Worm (Caenorhabditis elegans) whole organism, L2 larva: ENCODE measurements around the gene B0284.3.
"Not testable (repeated sequence)": the region's sequence is repeated elsewhere in the genome, so short reads cannot be mapped to it uniquely, and the experiment has no call there.

Experiments used
- C34F6.9 ChIP-seq: fragments of 150-350 bp; optimal IDR thresholded peaks from 2 replicates; lab custom pipeline; 2014; ENCODE audit warnings: missing biosample characterization, missing genetic modification characterization
- R02D3.7 ChIP-seq: fragments of 150-350 bp; optimal IDR thresholded peaks from 2 replicates; lab custom pipeline; 2014; ENCODE audit warnings: missing biosample characterization, missing genetic modification characterization
- Y55F3AM.14 ChIP-seq: fragments of 200-800 bp; sonication (Bioruptor generic); optimal IDR thresholded peaks from 2 replicates; lab custom pipeline; 2018; ENCODE audit warnings: mild to moderate bottlenecking, missing genetic modification characterization, missing compliant biosample characterization
- ZK546.5 ChIP-seq: sonication (generic microtip); optimal IDR thresholded peaks from 2 replicates; lab custom pipeline; 2017; ENCODE audit warnings: missing biosample characterization, missing genetic modification characterization
- alr-1 ChIP-seq: fragments of 150-350 bp; optimal IDR thresholded peaks from 2 replicates; lab custom pipeline; 2014; ENCODE audit warnings: missing biosample characterization, missing genetic modification characterization
- aly-2 ChIP-seq: fragments of 150-350 bp; optimal IDR thresholded peaks from 2 replicates; lab custom pipeline; 2014; ENCODE audit warnings: missing biosample characterization, missing genetic modification characterization
- blmp-1 ChIP-seq: sonication (generic microtip); optimal IDR thresholded peaks from 2 replicates; lab custom pipeline; 2017; ENCODE audit warnings: missing genetic modification characterization, mild to moderate bottlenecking, missing compliant biosample characterization, antibody characterized with exemption, moderate library complexity; ENCODE audit not compliant: insufficient read depth
- ceh-16 ChIP-seq: fragments of 150-350 bp; optimal IDR thresholded peaks from 2 replicates; lab custom pipeline; 2014; ENCODE audit warnings: missing biosample characterization, missing genetic modification characterization
- ceh-82 ChIP-seq: fragments of 150-350 bp; optimal IDR thresholded peaks from 2 replicates; lab custom pipeline; 2014; ENCODE audit warnings: missing biosample characterization, missing genetic modification characterization
- crh-2 ChIP-seq: sonication (generic microtip); optimal IDR thresholded peaks from 2 replicates; lab custom pipeline; 2017; ENCODE audit warnings: missing biosample characterization, missing genetic modification characterization
- dmd-4 ChIP-seq: sonication (generic microtip); optimal IDR thresholded peaks from 2 replicates; lab custom pipeline; 2017; ENCODE audit warnings: missing biosample characterization, missing genetic modification characterization
- egl-27 ChIP-seq: sonication (generic microtip); optimal IDR thresholded peaks from 3 replicates; lab custom pipeline; 2017; ENCODE audit warnings: missing biosample characterization, missing genetic modification reagents, missing genetic modification characterization
- elt-1 ChIP-seq: fragments of 150-350 bp; optimal IDR thresholded peaks from 2 replicates; lab custom pipeline; 2014; ENCODE audit warnings: missing biosample characterization, missing genetic modification characterization
- elt-3 ChIP-seq: sonication (generic microtip); optimal IDR thresholded peaks from 2 replicates; lab custom pipeline; 2017; ENCODE audit warnings: missing biosample characterization, missing genetic modification characterization
- fos-1 ChIP-seq: fragments of 150-350 bp; optimal IDR thresholded peaks from 2 replicates; lab custom pipeline; 2014; ENCODE audit warnings: missing biosample characterization, missing genetic modification characterization
- gmeb-1 ChIP-seq: fragments of 150-350 bp; optimal IDR thresholded peaks from 2 replicates; lab custom pipeline; 2014; ENCODE audit warnings: missing biosample characterization, missing genetic modification characterization
- lin-11 ChIP-seq: fragments of 150-350 bp; sonication (generic microtip); optimal IDR thresholded peaks from 2 replicates; lab custom pipeline; 2014; ENCODE audit warnings: missing biosample characterization, missing genetic modification characterization, inconsistent platforms, mixed read lengths
- lin-13 ChIP-seq: fragments of 150-350 bp; optimal IDR thresholded peaks from 2 replicates; lab custom pipeline; 2014; ENCODE audit warnings: missing biosample characterization, missing genetic modification reagents, missing genetic modification characterization
- lin-39 ChIP-seq: fragments of 150-350 bp; optimal IDR thresholded peaks from 2 replicates; lab custom pipeline; 2014; ENCODE audit warnings: missing biosample characterization, missing genetic modification reagents, missing genetic modification characterization
- lsy-2 ChIP-seq, 2 experiments: fragments of 150-350 bp in 1 of 2; sonication (generic microtip) in 1 of 2; optimal IDR thresholded peaks; 2 replicates each; lab custom pipeline; 2014 to 2017; ENCODE audit warnings: missing biosample characterization in 2 of 2, missing genetic modification characterization in 2 of 2
- mab-5 ChIP-seq: fragments of 150-350 bp; optimal IDR thresholded peaks from 2 replicates; lab custom pipeline; 2014; ENCODE audit warnings: missing biosample characterization, missing genetic modification characterization
- mbf-1 ChIP-seq: sonication (generic microtip); optimal IDR thresholded peaks from 2 replicates; lab custom pipeline; 2017; ENCODE audit warnings: missing biosample characterization, missing genetic modification characterization
- mdl-1 ChIP-seq, 2 experiments: fragments of 150-350 bp in 1 of 2; sonication (generic microtip) in 1 of 2; optimal IDR thresholded peaks; 2 replicates each; lab custom pipeline; 2017; ENCODE audit warnings: missing biosample characterization in 2 of 2, missing genetic modification characterization in 2 of 2
- nhr-11 ChIP-seq: fragments of 150-350 bp; optimal IDR thresholded peaks from 2 replicates; lab custom pipeline; 2014; ENCODE audit warnings: missing biosample characterization, missing genetic modification characterization
- nhr-12 ChIP-seq: fragments of 150-350 bp; optimal IDR thresholded peaks from 2 replicates; lab custom pipeline; 2014; ENCODE audit warnings: missing biosample characterization, missing genetic modification characterization
- nhr-129 ChIP-seq: fragments of 150-350 bp; optimal IDR thresholded peaks from 2 replicates; lab custom pipeline; 2014; ENCODE audit warnings: missing biosample characterization, missing genetic modification characterization
- nhr-23 ChIP-seq: fragments of 150-350 bp; optimal IDR thresholded peaks from 2 replicates; lab custom pipeline; 2014; ENCODE audit warnings: missing biosample characterization, missing genetic modification reagents, missing genetic modification characterization
- nhr-25 ChIP-seq: fragments of 150-350 bp; sonication (generic microtip); optimal IDR thresholded peaks from 3 replicates; lab custom pipeline; 2014; ENCODE audit warnings: missing biosample characterization, missing genetic modification characterization
- nhr-6 ChIP-seq: fragments of 150-350 bp; optimal IDR thresholded peaks from 2 replicates; lab custom pipeline; 2014; ENCODE audit warnings: missing biosample characterization, missing genetic modification characterization
- peb-1 ChIP-seq: fragments of 150-350 bp; optimal IDR thresholded peaks from 2 replicates; lab custom pipeline; 2014; ENCODE audit warnings: missing biosample characterization, missing genetic modification characterization
- sem-4 ChIP-seq: fragments of 150-350 bp; optimal IDR thresholded peaks from 2 replicates; lab custom pipeline; 2014; ENCODE audit warnings: missing biosample characterization, missing genetic modification reagents, missing genetic modification characterization
- skn-1 ChIP-seq: sonication (generic microtip); optimal IDR thresholded peaks from 2 replicates; lab custom pipeline; 2017; ENCODE audit warnings: missing biosample characterization, missing genetic modification characterization
- sma-3 ChIP-seq: sonication (generic microtip); optimal IDR thresholded peaks from 2 replicates; lab custom pipeline; 2016; ENCODE audit warnings: missing genetic modification reagents, missing genetic modification characterization, missing compliant biosample characterization
- sma-9 ChIP-seq, 2 experiments: fragments of 150-350 bp in 1 of 2; sonication (generic microtip) in 1 of 2; optimal IDR thresholded peaks; 2 replicates each; lab custom pipeline; 2014 to 2016; ENCODE audit warnings: missing genetic modification characterization in 2 of 2, mild to moderate bottlenecking in 1 of 2, missing biosample characterization in 1 of 2, missing compliant biosample characterization in 1 of 2, missing genetic modification reagents in 1 of 2, moderate library complexity in 1 of 2
- snpc-4 ChIP-seq: fragments of 150-350 bp; optimal IDR thresholded peaks from 2 replicates; lab custom pipeline; 2014; ENCODE audit warnings: missing biosample characterization, missing genetic modification characterization
- unc-39 ChIP-seq: fragments of 150-350 bp; optimal IDR thresholded peaks from 2 replicates; lab custom pipeline; 2014; ENCODE audit warnings: missing biosample characterization, missing genetic modification characterization
- unc-55 ChIP-seq: fragments of 150-350 bp; sonication (generic microtip); optimal IDR thresholded peaks from 3 replicates; lab custom pipeline; 2014; ENCODE audit warnings: missing biosample characterization, missing genetic modification reagents, missing genetic modification characterization
- unc-62 ChIP-seq: fragments of 150-350 bp; optimal IDR thresholded peaks from 2 replicates; lab custom pipeline; 2014; ENCODE audit warnings: missing biosample characterization, missing genetic modification reagents, missing genetic modification characterization
- zag-1 ChIP-seq: fragments of 150-350 bp; optimal IDR thresholded peaks from 2 replicates; lab custom pipeline; 2014; ENCODE audit warnings: missing biosample characterization, missing genetic modification characterization
- ztf-1 ChIP-seq: fragments of 200-800 bp; sonication (Bioruptor generic); conservative IDR thresholded peaks from 2 replicates; pipeline ENCODE4 v1.3.6; 2022; ENCODE audit warnings: missing genetic modification characterization, missing compliant biosample characterization
- ztf-4 ChIP-seq: fragments of 150-350 bp; optimal IDR thresholded peaks from 2 replicates; lab custom pipeline; 2014; ENCODE audit warnings: missing biosample characterization, missing genetic modification characterization

Gene B0284.3

DNA sequence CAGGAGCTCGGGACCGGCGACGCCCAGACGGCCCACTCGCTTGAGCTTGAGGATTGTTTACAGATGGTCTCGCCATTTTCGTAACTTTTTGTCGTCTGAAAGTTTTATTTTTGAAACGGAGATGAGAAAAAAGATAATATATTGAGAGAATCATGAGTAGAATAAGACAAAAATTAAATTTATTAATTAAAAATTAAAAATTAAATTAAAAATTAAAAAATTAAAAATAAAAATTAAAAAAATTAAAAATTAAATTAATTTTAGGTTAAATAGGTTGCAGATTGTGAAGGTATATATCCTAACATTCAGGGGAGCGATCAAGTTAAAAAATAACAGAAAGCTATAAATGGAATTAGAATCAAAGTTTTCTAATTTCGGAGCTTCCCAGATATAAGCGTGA is at the start of gene B0284.3:
Gene B0284.3, minus strand, starts transcription at position 101 of the 400 bp plus-strand sequence.
- no peak for TF ChIP-seq nhr-129 (tag; lab: Kevin White, UChicago)
- TF ChIP-seq skn-1 (tag; lab: Kevin White, UChicago), result no peak
- TF ChIP-seq sem-4 (tag; lab: Kevin White, UChicago), result no peak
- no peak for TF ChIP-seq mab-5
- no peak for TF ChIP-seq nhr-25 (tag; lab: Kevin White, UChicago)
- no peak for TF ChIP-seq elt-3 (tag; lab: Kevin White, UChicago)
- no peak for TF ChIP-seq Y55F3AM.14 (GFP tag; lab: Kevin White, UChicago)
- TF ChIP-seq unc-62 (GFP tag; lab: Kevin White, UChicago), result no peak
- no peak for TF ChIP-seq lin-39
- no peak for TF ChIP-seq ceh-82
- no peak for TF ChIP-seq ztf-4 (tag; lab: Kevin White, UChicago)
- no peak for TF ChIP-seq R02D3.7
- no peak for TF ChIP-seq gmeb-1 (tag; lab: Kevin White, UChicago)
- TF ChIP-seq fos-1, result no peak
- no peak for TF ChIP-seq lin-11 (tag; lab: Kevin White, UChicago)
- no peak for TF ChIP-seq blmp-1
- TF ChIP-seq elt-1, result no peak
- TF ChIP-seq nhr-12 (tag; lab: Kevin White, UChicago), result no peak

ce11 chrIII:4429402-4429801 is 49.8 kb upstream of the B0284.3 start, which contains the start of gene C28A5.6:
C28A5.6 (minus strand) TSS chrIII:4429502.
- TF ChIP-seq nhr-11 (tag; lab: Kevin White, UChicago) (no peak), ceh-82 (no peak), dmd-4 (tag; lab: Kevin White, UChicago) (no peak), lin-11 (tag; lab: Kevin White, UChicago) (no peak), Y55F3AM.14 (GFP tag; lab: Kevin White, UChicago) (no peak), mdl-1 (tag; optimal IDR thresholded peaks at IDR 0.05; lab: Kevin White, UChicago) (no peak), ztf-1 (no peak), unc-55 (no peak), mab-5 (no peak)
- TF ChIP-seq, all 48 proteins: peak for 0

- TF ChIP-seq nhr-11 (tag; lab: Kevin White, UChicago) (no peak), lin-39 (no peak), nhr-129 (tag; lab: Kevin White, UChicago) (peak; percentile 14), unc-55 (peak; percentile 11), sma-3 (GFP tag; lab: Kevin White, UChicago) (no peak), nhr-12 (tag; lab: Kevin White, UChicago) (no peak)
These were observed 49.2 kb upstream of the B0284.3 start for ce11 chrIII:4428797-4429196.

- TF ChIP-seq sma-9 (GFP tag; optimal IDR thresholded peaks at IDR 0.05; lab: Kevin White, UChicago) (peak; percentile 13), lsy-2 (tag; optimal IDR thresholded peaks at IDR 0.05; lab: Kevin White, UChicago) (peak; percentile 37 to 44), snpc-4 (tag; lab: Kevin White, UChicago) (peak; percentile 95)
- TF ChIP-seq sma-9 (tag; optimal IDR thresholded peaks at IDR 0.05; lab: Kevin White, UChicago), result not testable (repeated sequence)
These were observed 47.1 kb upstream of the B0284.3 start for ce11 chrIII:4426711-4427218.

- TF ChIP-seq nhr-25 (tag; lab: Kevin White, UChicago) (peak; percentile 20), elt-1 (no peak), unc-39 (tag; lab: Kevin White, UChicago) (no peak), egl-27 (tag; lab: Kevin White, UChicago) (no peak), mab-5 (peak; percentile 6), peb-1 (tag; lab: Kevin White, UChicago) (no peak), lsy-2 (tag; optimal IDR thresholded peaks at IDR 0.05; lab: Kevin White, UChicago) (peak; percentile 61 to 82), ztf-1 (no peak), R02D3.7 (no peak), nhr-6 (tag; lab: Kevin White, UChicago) (no peak), zag-1 (tag; lab: Kevin White, UChicago) (no peak), ZK546.5 (tag; lab: Kevin White, UChicago) (no peak), sma-3 (GFP tag; lab: Kevin White, UChicago) (peak; percentile 67), blmp-1 (no peak), dmd-4 (tag; lab: Kevin White, UChicago) (no peak), alr-1 (tag; lab: Kevin White, UChicago) (no peak), lin-13 (GFP tag; lab: Kevin White, UChicago) (peak; percentile 52), nhr-23 (tag; lab: Kevin White, UChicago) (no peak), crh-2 (tag; lab: Kevin White, UChicago) (peak; percentile 66), ceh-16 (no peak), mbf-1 (no peak), nhr-12 (tag; lab: Kevin White, UChicago) (no peak), snpc-4 (tag; lab: Kevin White, UChicago) (peak; percentile 58), unc-55 (peak; percentile 62), fos-1 (no peak), aly-2 (tag; lab: Kevin White, UChicago) (no peak), lin-11 (tag; lab: Kevin White, UChicago) (peak; percentile 43), C34F6.9 (peak; percentile 73)
These were observed 39.7 kb upstream of the B0284.3 start, which contains the start of the genes R07E5.7 and cku-80 for ce11 chrIII:4419117-4419978. R07E5.7 (minus strand) TSS chrIII:4419167. cku-80 (plus strand) TSS chrIII:4419848.
